Fruit fly (Drosophila melanogaster) whole organism, embryonic: Measurements from ENCODE around the gene GILT3.
A peak's percentile ranks its signal among the peaks of the same experiment; 100 is the strongest.

Experiments used
- Atf6 ChIP-seq: fragments of 200-800 bp; sonication (Bioruptor generic); IDR thresholded peaks from 2 replicates; pipeline ENCODE4 v1.3.6; 2022; ENCODE audit warnings: missing biosample characterization, missing genetic modification characterization
- Bdp1 ChIP-seq: fragments of 200-800 bp; sonication (Bioruptor generic); optimal IDR thresholded peaks from 3 replicates; lab custom pipeline; 2016; ENCODE audit warnings: missing biosample characterization, missing genetic modification characterization
- Blimp-1 ChIP-seq: fragments of 200-800 bp; sonication (Bioruptor generic); optimal IDR thresholded peaks from 3 replicates; lab custom pipeline; 2018; ENCODE audit warnings: missing biosample characterization, missing genetic modification characterization, mild to moderate bottlenecking, moderate library complexity, missing genetic modification reagents
- CG10543 ChIP-seq: fragments of 200-800 bp; sonication (Bioruptor generic); optimal IDR thresholded peaks from 3 replicates; lab custom pipeline; 2017; ENCODE audit warnings: missing biosample characterization, mild to moderate bottlenecking, missing genetic modification characterization, moderate library complexity
- CG11456 ChIP-seq: fragments of 200-800 bp; sonication (Bioruptor generic); IDR thresholded peaks from 3 replicates; pipeline ENCODE4 v1.3.6; 2022; ENCODE audit warnings: missing biosample characterization, missing genetic modification characterization
- CG11504 ChIP-seq: fragments of 200-800 bp; sonication (Bioruptor generic); optimal IDR thresholded peaks from 3 replicates; lab custom pipeline; 2019; ENCODE audit warnings: missing biosample characterization, mild to moderate bottlenecking, missing genetic modification characterization, moderate library complexity
- CG11696 ChIP-seq: fragments of 200-800 bp; sonication (Bioruptor generic); IDR thresholded peaks from 2 replicates; pipeline ENCODE4 v1.3.6; 2022; ENCODE audit warnings: missing biosample characterization, missing genetic modification characterization
- CG11723 ChIP-seq: fragments of 200-800 bp; sonication (Bioruptor generic); optimal IDR thresholded peaks from 2 replicates; lab custom pipeline; 2017; ENCODE audit warnings: missing biosample characterization, mild to moderate bottlenecking, missing genetic modification characterization
- CG15269 ChIP-seq: fragments of 200-800 bp; sonication (Bioruptor generic); optimal IDR thresholded peaks from 2 replicates; lab custom pipeline; 2018; ENCODE audit warnings: missing biosample characterization, mild to moderate bottlenecking, missing genetic modification characterization, moderate library complexity
- CG16779 ChIP-seq: fragments of 200-800 bp; sonication (Bioruptor generic); IDR thresholded peaks from 2 replicates; pipeline ENCODE4 v1.3.6; 2022; ENCODE audit warnings: missing biosample characterization, missing genetic modification characterization
- CG17359 ChIP-seq: fragments of 200-800 bp; sonication (Bioruptor generic); optimal IDR thresholded peaks from 3 replicates; lab custom pipeline; 2018; ENCODE audit warnings: missing biosample characterization, mild to moderate bottlenecking, missing genetic modification characterization, moderate library complexity
- CG17385 ChIP-seq: fragments of 200-800 bp; sonication (Bioruptor generic); optimal IDR thresholded peaks from 3 replicates; lab custom pipeline; 2018; ENCODE audit warnings: missing biosample characterization, mild to moderate bottlenecking, missing genetic modification characterization
- CG1832 ChIP-seq: fragments of 200-800 bp; sonication (Bioruptor generic); optimal IDR thresholded peaks from 2 replicates; lab custom pipeline; 2017; ENCODE audit warnings: missing biosample characterization, mild to moderate bottlenecking, missing genetic modification characterization, inconsistent platforms
- CG18476 ChIP-seq: fragments of 200-800 bp; sonication (Bioruptor generic); optimal IDR thresholded peaks from 2 replicates; lab custom pipeline; 2016; ENCODE audit warnings: missing biosample characterization, mild to moderate bottlenecking, missing genetic modification characterization
- CG2199 ChIP-seq: fragments of 200-800 bp; sonication (Bioruptor generic); IDR thresholded peaks from 3 replicates; pipeline ENCODE4 v1.3.6; 2022; ENCODE audit warnings: missing biosample characterization, missing genetic modification characterization
- CG34422 ChIP-seq: fragments of 200-800 bp; sonication (Bioruptor generic); IDR thresholded peaks from 3 replicates; pipeline ENCODE4 v1.3.6; 2022; ENCODE audit warnings: missing biosample characterization, missing genetic modification characterization
- CG4328 ChIP-seq: fragments of 200-800 bp; sonication (Bioruptor generic); optimal IDR thresholded peaks from 3 replicates; lab custom pipeline; 2017; ENCODE audit warnings: missing biosample characterization, missing genetic modification reagents, missing genetic modification characterization
- CG7745 ChIP-seq: fragments of 200-800 bp; sonication (Bioruptor generic); optimal IDR thresholded peaks from 2 replicates; lab custom pipeline; 2018; ENCODE audit warnings: missing biosample characterization, mild to moderate bottlenecking, missing genetic modification characterization, moderate library complexity
- CHES-1-like ChIP-seq: fragments of 200-800 bp; sonication (Bioruptor generic); optimal IDR thresholded peaks from 2 replicates; lab custom pipeline; 2016; ENCODE audit warnings: missing biosample characterization, missing genetic modification characterization
- D19A ChIP-seq: fragments of 200-800 bp; optimal IDR thresholded peaks from 3 replicates; lab custom pipeline; 2019; ENCODE audit warnings: missing biosample characterization, mild to moderate bottlenecking, missing genetic modification characterization, moderate library complexity
- Deaf1 ChIP-seq: fragments of 200-800 bp; optimal IDR thresholded peaks from 3 replicates; lab custom pipeline; 2019; ENCODE audit warnings: missing biosample characterization, mild to moderate bottlenecking, missing genetic modification characterization, moderate library complexity
- Hsf ChIP-seq: fragments of 200-800 bp; sonication (Bioruptor generic); optimal IDR thresholded peaks from 3 replicates; lab custom pipeline; 2016; ENCODE audit warnings: missing biosample characterization, missing genetic modification characterization
- Mes4 ChIP-seq: fragments of 200-800 bp; sonication (Bioruptor generic); optimal IDR thresholded peaks from 2 replicates; lab custom pipeline; 2016; ENCODE audit warnings: missing biosample characterization, missing genetic modification characterization
- NC2α ChIP-seq: fragments of 200-800 bp; sonication (Bioruptor generic); optimal IDR thresholded peaks from 2 replicates; lab custom pipeline; 2016; ENCODE audit warnings: missing biosample characterization, missing genetic modification characterization
- Nf-YB ChIP-seq: fragments of 200-800 bp; sonication (Bioruptor generic); optimal IDR thresholded peaks from 3 replicates; lab custom pipeline; 2019; ENCODE audit warnings: missing biosample characterization, mild to moderate bottlenecking, missing genetic modification characterization, moderate library complexity
- Nf-YC ChIP-seq: fragments of 200-800 bp; optimal IDR thresholded peaks from 3 replicates; lab custom pipeline; 2019; ENCODE audit warnings: missing biosample characterization, mild to moderate bottlenecking, missing genetic modification characterization, moderate library complexity
- NfI ChIP-seq: fragments of 200-800 bp; sonication (Bioruptor generic); optimal IDR thresholded peaks from 3 replicates; lab custom pipeline; 2018; ENCODE audit warnings: missing biosample characterization, mild to moderate bottlenecking, missing genetic modification characterization, moderate library complexity
- Opbp ChIP-seq: fragments of 200-800 bp; sonication (Bioruptor generic); IDR thresholded peaks from 3 replicates; pipeline ENCODE4 v1.3.6; 2022; ENCODE audit warnings: missing biosample characterization, missing genetic modification characterization; ENCODE audit not compliant: partially characterized antibody
- Optix ChIP-seq: fragments of 200-800 bp; sonication (Bioruptor generic); IDR thresholded peaks from 3 replicates; pipeline ENCODE4 v1.3.6; 2022; ENCODE audit warnings: missing biosample characterization, missing genetic modification characterization
- Sin3A ChIP-seq: fragments of >200 bp; optimal IDR thresholded peaks from 2 replicates; lab custom pipeline; 2018
- Xrp1 ChIP-seq: fragments of 200-800 bp; sonication (Bioruptor generic); IDR thresholded peaks from 2 replicates; pipeline ENCODE4 v1.3.6; 2022; ENCODE audit warnings: missing biosample characterization, missing genetic modification characterization
- bcd ChIP-seq: fragments of 200-800 bp; sonication (Bioruptor generic); optimal IDR thresholded peaks from 2 replicates; lab custom pipeline; 2017; ENCODE audit warnings: missing biosample characterization, mild to moderate bottlenecking, missing genetic modification characterization
- bsh ChIP-seq, 2 experiments: fragments of 200-800 bp; sonication (Bioruptor generic); optimal IDR thresholded peaks; 2 replicates each; lab custom pipeline; 2017 to 2018; ENCODE audit warnings: mild to moderate bottlenecking in 2 of 2, missing biosample characterization in 2 of 2, missing genetic modification characterization in 2 of 2, moderate library complexity in 1 of 2
- cato ChIP-seq: fragments of 200-800 bp; sonication (Bioruptor generic); optimal IDR thresholded peaks from 2 replicates; lab custom pipeline; 2016; ENCODE audit warnings: missing biosample characterization, missing genetic modification characterization, borderline replicate concordance
- croc ChIP-seq: fragments of 200-800 bp; sonication (Bioruptor generic); conservative IDR thresholded peaks from 3 replicates; pipeline ENCODE4 v1.3.6; 2022; ENCODE audit warnings: missing biosample characterization, missing genetic modification characterization
- dmrt99B ChIP-seq: fragments of 200-800 bp; sonication (Bioruptor generic); optimal IDR thresholded peaks from 2 replicates; lab custom pipeline; 2018; ENCODE audit warnings: missing biosample characterization, mild to moderate bottlenecking, missing genetic modification characterization, moderate library complexity
- fd96Cb ChIP-seq: fragments of 200-800 bp; sonication (Bioruptor generic); optimal IDR thresholded peaks from 2 replicates; lab custom pipeline; 2018; ENCODE audit warnings: missing biosample characterization, mild to moderate bottlenecking, missing genetic modification characterization, moderate library complexity
- gsb-n ChIP-seq: fragments of 200-800 bp; sonication (Bioruptor generic); optimal IDR thresholded peaks from 3 replicates; lab custom pipeline; 2018; ENCODE audit warnings: missing biosample characterization, mild to moderate bottlenecking, missing genetic modification characterization
- insv ChIP-seq, 2 experiments: fragments of 200-800 bp; sonication (Bioruptor generic); optimal IDR thresholded peaks; 3 replicates each; lab custom pipeline; 2016 to 2018; ENCODE audit warnings: missing biosample characterization in 2 of 2, missing genetic modification characterization in 2 of 2
- jumu ChIP-seq: fragments of 200-800 bp; sonication (Bioruptor generic); optimal IDR thresholded peaks from 3 replicates; lab custom pipeline; 2016; ENCODE audit warnings: missing biosample characterization, missing genetic modification characterization
- knrl ChIP-seq: fragments of 200-800 bp; sonication (Bioruptor generic); IDR thresholded peaks from 3 replicates; pipeline ENCODE4 v1.3.6; 2022; ENCODE audit warnings: missing biosample characterization, missing genetic modification characterization; ENCODE audit not compliant: partially characterized antibody
- lab ChIP-seq: fragments of 200-800 bp; sonication (Bioruptor generic); optimal IDR thresholded peaks from 3 replicates; lab custom pipeline; 2017; ENCODE audit warnings: missing biosample characterization, missing genetic modification characterization, mild to moderate bottlenecking, moderate library complexity, missing genetic modification reagents
- lola ChIP-seq, 3 experiments: fragments of >200 bp in 2 of 3; fragments of 200-800 bp in 1 of 3; sonication (Bioruptor generic) in 1 of 3; optimal IDR thresholded peaks; 2 replicates each; lab custom pipeline; 2017 to 2019; ENCODE audit warnings: missing biosample characterization in 3 of 3, missing genetic modification characterization in 3 of 3, mild to moderate bottlenecking in 1 of 3, moderate library complexity in 1 of 3
- maf-S ChIP-seq: fragments of 200-800 bp; sonication (Bioruptor generic); optimal IDR thresholded peaks from 2 replicates; lab custom pipeline; 2016; ENCODE audit warnings: missing biosample characterization, missing genetic modification characterization
- salm ChIP-seq: fragments of 200-800 bp; sonication (Bioruptor generic); optimal IDR thresholded peaks from 2 replicates; lab custom pipeline; 2018; ENCODE audit warnings: missing biosample characterization, mild to moderate bottlenecking, missing genetic modification characterization
- slbo ChIP-seq: fragments of 200-800 bp; sonication (Bioruptor generic); IDR thresholded peaks from 2 replicates; pipeline ENCODE4 v1.3.6; 2022; ENCODE audit warnings: missing biosample characterization, missing genetic modification characterization
- tna ChIP-seq: fragments of 200-800 bp; sonication (Bioruptor generic); IDR thresholded peaks from 2 replicates; pipeline ENCODE4 v1.3.6; 2022; ENCODE audit warnings: missing biosample characterization, missing genetic modification characterization; ENCODE audit not compliant: partially characterized antibody
- zen ChIP-seq: fragments of 200-800 bp; sonication (Bioruptor generic); optimal IDR thresholded peaks from 3 replicates; lab custom pipeline; 2018; ENCODE audit warnings: missing biosample characterization, mild to moderate bottlenecking, missing genetic modification characterization, moderate library complexity
- zen2 ChIP-seq: fragments of 200-800 bp; sonication (Bioruptor generic); IDR thresholded peaks from 3 replicates; pipeline ENCODE4 v1.3.6; 2022; ENCODE audit warnings: missing biosample characterization, missing genetic modification characterization; ENCODE audit not compliant: partially characterized antibody

The GILT3 gene

DNA sequence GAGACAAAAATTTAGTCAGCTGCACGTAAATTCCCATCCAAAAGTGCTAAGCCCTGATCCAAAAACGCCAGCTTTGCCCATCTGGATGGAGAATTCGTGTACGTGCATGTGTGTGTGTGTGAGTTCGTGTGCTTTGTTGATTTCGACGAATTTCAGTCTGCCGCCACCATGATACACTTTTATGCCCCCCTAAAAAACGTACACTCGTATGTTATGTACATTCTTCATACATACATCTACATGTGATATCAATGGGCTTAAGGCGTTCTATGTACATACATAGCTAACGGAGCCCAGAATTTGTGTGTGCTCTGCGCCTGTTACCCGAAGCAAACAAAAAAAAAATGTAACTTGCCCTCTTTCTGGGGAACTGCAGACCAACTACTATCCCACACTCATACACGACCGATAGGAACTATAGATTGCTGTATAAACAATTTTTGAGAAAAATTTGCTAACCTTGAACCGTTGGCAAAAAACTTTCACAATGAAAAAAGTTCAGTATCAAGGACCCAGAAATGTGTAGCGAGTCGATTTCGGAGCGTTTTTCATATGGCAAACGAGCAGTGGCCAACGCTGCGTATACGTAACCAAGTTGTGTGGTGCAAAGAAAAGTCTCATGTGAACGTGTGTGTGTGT is 48.7 kb downstream of the GILT3 start (continued):
- TF ChIP-seq Blimp-1 = peak; percentile 11
- TF ChIP-seq Bdp1 (GFP tag; lab: Kevin White, UChicago) = no peak
- TF ChIP-seq lab (GFP tag; lab: Kevin White, UChicago) = peak; percentile 68
- no peak for TF ChIP-seq CG18476 (GFP tag; lab: Kevin White, UChicago)
- TF ChIP-seq D19A (tag; lab: Kevin White, UChicago) = peak; percentile 38
- TF ChIP-seq CG17385 (GFP tag; lab: Kevin White, UChicago) = no peak
- no peak for TF ChIP-seq knrl (GFP tag; lab: Robert Waterston, UW)
- TF ChIP-seq Xrp1 (GFP tag; lab: Robert Waterston, UW) = no peak
- TF ChIP-seq CG11456 (GFP tag; lab: Robert Waterston, UW) = no peak
- TF ChIP-seq NC2α = no peak
- no peak for TF ChIP-seq Nf-YB (GFP tag; lab: Kevin White, UChicago)
- TF ChIP-seq bsh (GFP tag; optimal IDR thresholded peaks at IDR 0.05; lab: Kevin White, UChicago) = no peak
- TF ChIP-seq CG11504 (tag; lab: Kevin White, UChicago) = no peak
- peak; percentile 9 for TF ChIP-seq CG15269 (tag; lab: Kevin White, UChicago)
- TF ChIP-seq Nf-YC = peak; percentile 14
- TF ChIP-seq CG16779 (GFP tag; lab: Robert Waterston, UW) = no peak
- no peak for TF ChIP-seq CG2199
- TF ChIP-seq Mes4 = no peak
- TF ChIP-seq insv (GFP tag; optimal IDR thresholded peaks at IDR 0.05; lab: Kevin White, UChicago) = no peak
- TF ChIP-seq CG11696 (GFP tag; lab: Robert Waterston, UW) = no peak
- TF ChIP-seq CHES-1-like (GFP tag; lab: Kevin White, UChicago) = no peak
- no peak for TF ChIP-seq croc (GFP tag; lab: Robert Waterston, UW)
- TF ChIP-seq Atf6 (GFP tag; lab: Robert Waterston, UW) = peak; percentile 49; the same call in 1 of the 2 replicates
- TF ChIP-seq Optix (GFP tag; lab: Robert Waterston, UW) = no peak
- no peak for TF ChIP-seq jumu
- no peak for TF ChIP-seq bcd
- TF ChIP-seq CG11723 (GFP tag; lab: Kevin White, UChicago) = no peak
- no peak for TF ChIP-seq fd96Cb (tag; lab: Kevin White, UChicago)
- no peak for TF ChIP-seq zen (tag; lab: Kevin White, UChicago)
- no peak for TF ChIP-seq CG1832 (GFP tag; lab: Kevin White, UChicago)
- TF ChIP-seq salm (tag; lab: Kevin White, UChicago) = peak; percentile 28
- no peak for TF ChIP-seq slbo (GFP tag; lab: Robert Waterston, UW)
- no peak for TF ChIP-seq zen2 (GFP tag; lab: Robert Waterston, UW)
- TF ChIP-seq Deaf1 (tag; lab: Kevin White, UChicago) = peak; percentile 67
- TF ChIP-seq Opbp = no peak
- no peak for TF ChIP-seq Sin3A (lab: Kevin White, UChicago)
- TF ChIP-seq CG10543 = peak; percentile 86
- TF ChIP-seq maf-S = no peak
- no peak for TF ChIP-seq tna
- peak; percentile 18 for TF ChIP-seq CG17359
- TF ChIP-seq CG34422 (GFP tag; lab: Robert Waterston, UW) = no peak
- no peak for TF ChIP-seq Hsf (GFP tag; lab: Kevin White, UChicago)
- no peak for TF ChIP-seq cato
- no peak for TF ChIP-seq dmrt99B (tag; lab: Kevin White, UChicago)
- TF ChIP-seq CG4328 (GFP tag; lab: Kevin White, UChicago) = peak; percentile 34
- no peak for TF ChIP-seq CG7745
- no peak for TF ChIP-seq NfI
- TF ChIP-seq lola (GFP tag; optimal IDR thresholded peaks at IDR 0.05; lab: Kevin White, UChicago) = no peak
- TF ChIP-seq gsb-n (tag; lab: Kevin White, UChicago) = no peak
